Worm (Caenorhabditis elegans): ENCODE measurements around the gene spe-39.

ce11 chrV:6744774-6745173, 40.5 kb upstream of the spe-39 start, which contains the start of gene T25F10.3:
- TF ChIP-seq dao-5 (tag; optimal IDR thresholded peaks at IDR 0.05) = no peak
- TF ChIP-seq him-1 (tag; optimal IDR thresholded peaks at IDR 0.05) = no peak
